Worm (Caenorhabditis elegans) whole organism, young adult: Measurements from ENCODE around the gene Y57G11C.1131.
A peak's percentile ranks its signal among the peaks of the same experiment; 100 is the strongest.

Experiments used
- B0261.1 ChIP-seq: sonication (generic microtip); optimal IDR thresholded peaks from 2 replicates; lab custom pipeline; 2016; ENCODE audit warnings: mild to moderate bottlenecking, missing genetic modification characterization, moderate library complexity, missing compliant biosample characterization
- B0336.3 ChIP-seq: fragments of 200-800 bp; sonication (Bioruptor generic); IDR thresholded peaks from 2 replicates; pipeline ENCODE4 v1.3.6; 2022; ENCODE audit warnings: missing genetic modification characterization, missing compliant biosample characterization
- C06A6.2 ChIP-seq: fragments of 200-800 bp; sonication (Bioruptor generic); conservative IDR thresholded peaks from 2 replicates; pipeline ENCODE4 v1.3.6; 2022; ENCODE audit warnings: missing genetic modification characterization, missing compliant biosample characterization
- C17E4.6 ChIP-seq: fragments of 200-800 bp; sonication (Bioruptor generic); IDR thresholded peaks from 2 replicates; pipeline ENCODE4 v1.3.6; 2022; ENCODE audit warnings: missing genetic modification reagents, missing genetic modification characterization, missing compliant biosample characterization
- F22D6.2 ChIP-seq: sonication (generic microtip); optimal IDR thresholded peaks from 2 replicates; lab custom pipeline; 2016; ENCODE audit warnings: mild to moderate bottlenecking, missing genetic modification characterization, missing compliant biosample characterization
- F23B12.7 ChIP-seq: sonication (generic microtip); optimal IDR thresholded peaks from 2 replicates; lab custom pipeline; 2017; ENCODE audit warnings: missing genetic modification characterization, mild to moderate bottlenecking, missing compliant biosample characterization, antibody characterized with exemption, moderate library complexity; ENCODE audit not compliant: insufficient read depth
- F33H1.4 ChIP-seq: fragments of 200-800 bp; sonication (Bioruptor generic); IDR thresholded peaks from 2 replicates; pipeline ENCODE4 v1.3.6; 2022; ENCODE audit warnings: missing genetic modification reagents, missing genetic modification characterization, missing compliant biosample characterization
- F39B2.1 ChIP-seq: fragments of 200-800 bp; sonication (Bioruptor generic); IDR thresholded peaks from 2 replicates; pipeline ENCODE4 v1.3.6; 2022; ENCODE audit warnings: missing genetic modification reagents, missing genetic modification characterization, missing compliant biosample characterization
- F55B11.4 ChIP-seq: sonication (generic microtip); optimal IDR thresholded peaks from 2 replicates; lab custom pipeline; 2016; ENCODE audit warnings: missing compliant biosample characterization, missing genetic modification characterization, borderline replicate concordance; ENCODE audit not compliant: insufficient read depth
- K12H6.12 ChIP-seq: fragments of 200-800 bp; sonication (Bioruptor generic); optimal IDR thresholded peaks from 2 replicates; lab custom pipeline; 2018; ENCODE audit warnings: mild to moderate bottlenecking, missing genetic modification characterization, missing compliant biosample characterization
- T07F8.4 ChIP-seq: sonication (generic microtip); optimal IDR thresholded peaks from 2 replicates; lab custom pipeline; 2016; ENCODE audit warnings: mild to moderate bottlenecking, missing genetic modification characterization, moderate library complexity, missing compliant biosample characterization
- Y53G8AR.9 ChIP-seq: fragments of 200-800 bp; sonication (Bioruptor generic); conservative IDR thresholded peaks from 2 replicates; pipeline ENCODE4 v1.3.6; 2022; ENCODE audit warnings: missing genetic modification reagents, missing genetic modification characterization, missing compliant biosample characterization
- Y67H2A.10 ChIP-seq: fragments of 200-800 bp; sonication (Bioruptor generic); conservative IDR thresholded peaks from 2 replicates; pipeline ENCODE4 v1.3.6; 2022; ENCODE audit warnings: missing genetic modification reagents, missing genetic modification characterization, missing compliant biosample characterization
- Y79H2A.3 ChIP-seq: fragments of 200-800 bp; sonication (Bioruptor generic); conservative IDR thresholded peaks from 2 replicates; pipeline ENCODE4 v1.3.6; 2022; ENCODE audit warnings: missing genetic modification reagents, missing genetic modification characterization, missing compliant biosample characterization
- ZK185.1 ChIP-seq: sonication (generic microtip); optimal IDR thresholded peaks from 2 replicates; lab custom pipeline; 2016; ENCODE audit warnings: mild to moderate bottlenecking, missing genetic modification characterization, missing compliant biosample characterization; ENCODE audit not compliant: poor library complexity, severe bottlenecking
- akir-1 ChIP-seq: fragments of 200-800 bp; sonication (Bioruptor generic); optimal IDR thresholded peaks from 2 replicates; lab custom pipeline; 2018; ENCODE audit warnings: mild to moderate bottlenecking, missing genetic modification characterization, moderate library complexity, missing compliant biosample characterization
- aptf-2 ChIP-seq: fragments of 200-800 bp; sonication (Bioruptor generic); conservative IDR thresholded peaks from 2 replicates; pipeline ENCODE4 v1.3.6; 2022; ENCODE audit warnings: missing genetic modification reagents, missing genetic modification characterization, missing compliant biosample characterization
- attf-3 ChIP-seq: fragments of 200-800 bp; sonication (Bioruptor generic); conservative IDR thresholded peaks from 2 replicates; pipeline ENCODE4 v1.3.6; 2022; ENCODE audit warnings: missing genetic modification reagents, missing genetic modification characterization, missing compliant biosample characterization
- attf-6 ChIP-seq: fragments of 200-800 bp; sonication (Bioruptor generic); IDR thresholded peaks from 2 replicates; pipeline ENCODE4 v1.3.6; 2022; ENCODE audit warnings: missing genetic modification reagents, missing genetic modification characterization, missing compliant biosample characterization
- cebp-1 ChIP-seq, 2 experiments: fragments of 200-800 bp in 1 of 2; sonication (Bioruptor generic) in 1 of 2; sonication (generic microtip) in 1 of 2; IDR thresholded peaks in 1 of 2; optimal IDR thresholded peaks in 1 of 2; 2 replicates each; pipeline versions ENCODE4 v1.3.6 to Lab custom; 2017 to 2022; ENCODE audit warnings: missing compliant biosample characterization in 2 of 2, missing genetic modification characterization in 2 of 2, mild to moderate bottlenecking in 1 of 2, missing genetic modification reagents in 1 of 2, moderate library complexity in 1 of 2
- cebp-2 ChIP-seq: fragments of 200-800 bp; sonication (Bioruptor generic); IDR thresholded peaks from 2 replicates; pipeline ENCODE4 v1.3.6; 2022; ENCODE audit warnings: missing genetic modification characterization, missing compliant biosample characterization
- ceh-27 ChIP-seq: fragments of 200-800 bp; sonication (Bioruptor generic); optimal IDR thresholded peaks from 2 replicates; lab custom pipeline; 2018; ENCODE audit warnings: mild to moderate bottlenecking, missing genetic modification characterization, moderate library complexity, missing compliant biosample characterization
- ceh-58 ChIP-seq: fragments of 200-800 bp; sonication (Bioruptor generic); IDR thresholded peaks from 2 replicates; pipeline ENCODE4 v1.3.6; 2022; ENCODE audit warnings: missing genetic modification characterization, missing compliant biosample characterization
- ceh-79 ChIP-seq: sonication (generic microtip); optimal IDR thresholded peaks from 2 replicates; lab custom pipeline; 2017; ENCODE audit warnings: mild to moderate bottlenecking, missing genetic modification characterization, missing compliant biosample characterization
- ceh-91 ChIP-seq: fragments of 200-800 bp; sonication (Bioruptor generic); IDR thresholded peaks from 2 replicates; pipeline ENCODE4 v1.3.6; 2022; ENCODE audit warnings: missing genetic modification reagents, missing genetic modification characterization, missing compliant biosample characterization
- die-1 ChIP-seq: sonication (generic microtip); optimal IDR thresholded peaks from 2 replicates; lab custom pipeline; 2016; ENCODE audit warnings: missing genotype, mild to moderate bottlenecking, missing genetic modification characterization, missing compliant biosample characterization
- egrh-3 ChIP-seq: fragments of 200-800 bp; sonication (Bioruptor generic); IDR thresholded peaks from 2 replicates; pipeline ENCODE4 v1.3.6; 2022; ENCODE audit warnings: missing genetic modification reagents, missing genetic modification characterization, missing compliant biosample characterization
- ets-4 ChIP-seq: fragments of 200-800 bp; sonication (Bioruptor generic); optimal IDR thresholded peaks from 2 replicates; lab custom pipeline; 2018; ENCODE audit warnings: mild to moderate bottlenecking, missing genetic modification characterization, missing compliant biosample characterization
- fkh-3 ChIP-seq: sonication (generic microtip); optimal IDR thresholded peaks from 2 replicates; lab custom pipeline; 2016; ENCODE audit warnings: mild to moderate bottlenecking, missing genetic modification characterization, missing compliant biosample characterization
- lag-1 ChIP-seq: fragments of 200-800 bp; sonication (Bioruptor generic); IDR thresholded peaks from 2 replicates; pipeline ENCODE4 v1.3.6; 2022; ENCODE audit warnings: missing genetic modification reagents, missing genetic modification characterization, missing compliant biosample characterization
- let-607 ChIP-seq, 2 experiments: fragments of 200-800 bp in 1 of 2; sonication (Bioruptor generic) in 1 of 2; sonication (generic microtip) in 1 of 2; optimal IDR thresholded peaks; 2 replicates each; lab custom pipeline; 2016 to 2018; ENCODE audit warnings: mild to moderate bottlenecking in 2 of 2, missing compliant biosample characterization in 2 of 2, missing genetic modification characterization in 2 of 2, moderate library complexity in 2 of 2, missing genotype in 1 of 2
- lin-40 ChIP-seq: sonication (generic microtip); optimal IDR thresholded peaks from 2 replicates; lab custom pipeline; 2016; ENCODE audit warnings: missing genetic modification characterization, mild to moderate bottlenecking, missing compliant biosample characterization, missing genotype, missing genetic modification reagents
- lin-54 ChIP-seq: fragments of 200-800 bp; sonication (Bioruptor generic); optimal IDR thresholded peaks from 2 replicates; lab custom pipeline; 2018; ENCODE audit warnings: mild to moderate bottlenecking, missing genetic modification characterization, missing compliant biosample characterization
- lsl-1 ChIP-seq: fragments of 200-800 bp; sonication (Bioruptor generic); optimal IDR thresholded peaks from 2 replicates; lab custom pipeline; 2018; ENCODE audit warnings: mild to moderate bottlenecking, missing genetic modification characterization, moderate library complexity, missing compliant biosample characterization
- madf-3 ChIP-seq: fragments of 200-800 bp; sonication (Bioruptor generic); IDR thresholded peaks from 2 replicates; pipeline ENCODE4 v1.3.6; 2022; ENCODE audit warnings: missing genetic modification reagents, missing genetic modification characterization, missing compliant biosample characterization
- mes-4 ChIP-seq: sonication (generic microtip); optimal IDR thresholded peaks from 2 replicates; lab custom pipeline; 2016; ENCODE audit warnings: missing genotype, missing genetic modification characterization, missing compliant biosample characterization
- mxl-1 ChIP-seq: sonication (generic microtip); optimal IDR thresholded peaks from 2 replicates; lab custom pipeline; 2016; ENCODE audit warnings: missing genetic modification characterization, missing compliant biosample characterization
- nhr-80 ChIP-seq: sonication (generic microtip); optimal IDR thresholded peaks from 2 replicates; lab custom pipeline; 2016; ENCODE audit warnings: missing genetic modification characterization, missing compliant biosample characterization
- nhr-90 ChIP-seq: sonication (generic microtip); optimal IDR thresholded peaks from 2 replicates; lab custom pipeline; 2016; ENCODE audit warnings: missing genotype, mild to moderate bottlenecking, missing genetic modification characterization, missing compliant biosample characterization
- pbrm-1 ChIP-seq: fragments of 200-800 bp; sonication (Bioruptor generic); IDR thresholded peaks from 2 replicates; pipeline ENCODE4 v1.3.6; 2022; ENCODE audit warnings: missing genetic modification reagents, missing genetic modification characterization, missing compliant biosample characterization
- rcor-1 ChIP-seq: fragments of 200-800 bp; sonication (Bioruptor generic); IDR thresholded peaks from 2 replicates; pipeline ENCODE4 v1.3.6; 2022; ENCODE audit warnings: missing genetic modification reagents, missing genetic modification characterization, missing compliant biosample characterization
- repo-1 ChIP-seq: sonication (generic microtip); optimal IDR thresholded peaks from 2 replicates; lab custom pipeline; 2017; ENCODE audit warnings: mild to moderate bottlenecking, missing genetic modification characterization, missing compliant biosample characterization
- rpc-1 ChIP-seq, 2 experiments: fragments of 150-350 bp in 1 of 2; sonication (generic microtip) in 1 of 2; optimal IDR thresholded peaks; 2 replicates each; lab custom pipeline; 2014 to 2018; ENCODE audit warnings: missing biosample characterization in 1 of 2, missing genetic modification characterization in 1 of 2, missing genetic modification reagents in 1 of 2, missing genotype in 1 of 2
- snpc-1.1 ChIP-seq: sonication (generic microtip); optimal IDR thresholded peaks from 2 replicates; lab custom pipeline; 2017; ENCODE audit warnings: missing genetic modification characterization, mild to moderate bottlenecking, missing compliant biosample characterization, antibody characterized with exemption, moderate library complexity, missing genotype, missing genetic modification reagents; ENCODE audit not compliant: insufficient read depth
- tbx-9 ChIP-seq: sonication (generic microtip); optimal IDR thresholded peaks from 2 replicates; lab custom pipeline; 2016; ENCODE audit warnings: borderline replicate concordance, missing genetic modification characterization, inconsistent platforms, missing compliant biosample characterization
- xnd-1 ChIP-seq: sonication (generic microtip); optimal IDR thresholded peaks from 2 replicates; lab custom pipeline; 2016; ENCODE audit warnings: missing genotype, missing genetic modification reagents, missing genetic modification characterization, missing compliant biosample characterization
- ztf-25 ChIP-seq: fragments of 200-800 bp; sonication (Bioruptor generic); IDR thresholded peaks from 2 replicates; pipeline ENCODE4 v1.3.6; 2022; ENCODE audit warnings: missing genetic modification reagents, missing genetic modification characterization, missing compliant biosample characterization
- ztf-6 ChIP-seq: fragments of 200-800 bp; sonication (Bioruptor generic); IDR thresholded peaks from 2 replicates; pipeline ENCODE4 v1.3.6; 2022; ENCODE audit warnings: missing genetic modification reagents, missing genetic modification characterization, missing compliant biosample characterization

The Y57G11C.1131 gene

ce11 chrIV:14883812-14884211 is 49.0 kb upstream of the Y57G11C.1131 start (continued):
- TF ChIP-seq C17E4.6 (GFP tag; lab: Robert Waterston, UW) (no peak), lag-1 (GFP tag; lab: Robert Waterston, UW) (no peak), cebp-2 (GFP tag; lab: Robert Waterston, UW) (no peak), lin-40 (peak; percentile 10), lin-54 (GFP tag; lab: Kevin White, UChicago) (peak; percentile 10), rpc-1 (optimal IDR thresholded peaks at IDR 0.05; lab: Kevin White, UChicago) (no peak), rpc-1 (tag; optimal IDR thresholded peaks at IDR 0.05; lab: Kevin White, UChicago) (no peak), rcor-1 (GFP tag; lab: Robert Waterston, UW) (no peak), let-607 (tag; optimal IDR thresholded peaks at IDR 0.05; lab: Kevin White, UChicago) (peak; percentile 40 to 47), cebp-1 (GFP tag; IDR thresholded peaks at IDR 0.05; lab: Robert Waterston, UW) (no peak), cebp-1 (tag; optimal IDR thresholded peaks at IDR 0.05; lab: Kevin White, UChicago) (peak; percentile 39), ZK185.1 (peak; percentile 33), tbx-9 (no peak), T07F8.4 (tag; lab: Kevin White, UChicago) (no peak), ceh-27 (no peak), attf-6 (GFP tag; lab: Robert Waterston, UW) (no peak), F33H1.4 (GFP tag; lab: Robert Waterston, UW) (no peak), ztf-25 (GFP tag; lab: Robert Waterston, UW) (no peak), ceh-58 (no peak), ztf-6 (GFP tag; lab: Robert Waterston, UW) (no peak), K12H6.12 (tag; lab: Kevin White, UChicago) (no peak), F22D6.2 (tag; lab: Kevin White, UChicago) (no peak), akir-1 (GFP tag; lab: Kevin White, UChicago) (no peak), lsl-1 (no peak), mxl-1 (no peak), B0261.1 (tag; lab: Kevin White, UChicago) (no peak), ceh-79 (no peak), repo-1 (tag; lab: Kevin White, UChicago) (no peak), die-1 (tag; lab: Kevin White, UChicago) (no peak), ets-4 (GFP tag; lab: Kevin White, UChicago) (peak; percentile 76), Y67H2A.10 (GFP tag; lab: Robert Waterston, UW) (no peak), madf-3 (GFP tag; lab: Robert Waterston, UW) (no peak), snpc-1.1 (tag; lab: Kevin White, UChicago) (no peak), C06A6.2 (GFP tag; lab: Robert Waterston, UW) (no peak), Y53G8AR.9 (no peak), xnd-1 (tag; lab: Kevin White, UChicago) (no peak), mes-4 (tag; lab: Kevin White, UChicago) (no peak), aptf-2 (GFP tag; lab: Robert Waterston, UW) (no peak), F55B11.4 (tag; lab: Kevin White, UChicago) (no peak), ceh-91 (GFP tag; lab: Robert Waterston, UW) (no peak), nhr-90 (tag; lab: Kevin White, UChicago) (no peak), pbrm-1 (GFP tag; lab: Robert Waterston, UW) (no peak), B0336.3 (GFP tag; lab: Robert Waterston, UW) (no peak), nhr-80 (tag; lab: Kevin White, UChicago) (peak; percentile 98), egrh-3 (GFP tag; lab: Robert Waterston, UW) (no peak), F23B12.7 (tag; lab: Kevin White, UChicago) (no peak), fkh-3 (tag; lab: Kevin White, UChicago) (no peak), F39B2.1 (no peak), attf-3 (GFP tag; lab: Robert Waterston, UW) (no peak), Y79H2A.3 (GFP tag; lab: Robert Waterston, UW) (no peak)
